Fruit fly (Drosophila melanogaster) whole organism, embryonic: Measurements from ENCODE around the gene CG7342.

Experiments
- Adf1 ChIP-seq: fragments of 200-800 bp; sonication (Bioruptor generic); IDR thresholded peaks from 2 replicates; pipeline ENCODE4 v1.3.6; 2022; ENCODE audit warnings: missing biosample characterization, missing genetic modification characterization
- Aef1 ChIP-seq: fragments of 200-800 bp; sonication (Bioruptor generic); IDR thresholded peaks from 3 replicates; pipeline ENCODE4 v1.3.6; 2022; ENCODE audit warnings: missing biosample characterization, missing genetic modification characterization
- B-H2 ChIP-seq: fragments of 200-800 bp; sonication (Bioruptor generic); optimal IDR thresholded peaks from 2 replicates; lab custom pipeline; 2018; ENCODE audit warnings: missing biosample characterization, mild to moderate bottlenecking, missing genetic modification characterization
- Bdp1 ChIP-seq: fragments of 200-800 bp; sonication (Bioruptor generic); optimal IDR thresholded peaks from 3 replicates; lab custom pipeline; 2016; ENCODE audit warnings: missing biosample characterization, missing genetic modification characterization
- CG10366 ChIP-seq: fragments of 200-800 bp; sonication (Bioruptor generic); IDR thresholded peaks from 2 replicates; pipeline ENCODE4 v1.3.6; 2022; ENCODE audit warnings: missing biosample characterization, missing genetic modification characterization
- CG11093 ChIP-seq: fragments of 200-800 bp; sonication (Bioruptor generic); IDR thresholded peaks from 3 replicates; pipeline ENCODE4 v1.3.6; 2022; ENCODE audit warnings: missing biosample characterization, missing genetic modification characterization
- CG12071 ChIP-seq: fragments of 200-800 bp; sonication (Bioruptor generic); optimal IDR thresholded peaks from 3 replicates; lab custom pipeline; 2018; ENCODE audit warnings: missing biosample characterization, mild to moderate bottlenecking, missing genetic modification characterization
- CG12659 ChIP-seq: fragments of 200-800 bp; sonication (Bioruptor generic); optimal IDR thresholded peaks from 3 replicates; lab custom pipeline; 2017; ENCODE audit warnings: mild to moderate bottlenecking, missing biosample characterization, missing genetic modification reagents, missing genetic modification characterization
- CG1647 ChIP-seq: fragments of 200-800 bp; sonication (Bioruptor generic); optimal IDR thresholded peaks from 3 replicates; lab custom pipeline; 2016; ENCODE audit warnings: missing biosample characterization, missing genetic modification characterization
- CG16779 ChIP-seq: fragments of 200-800 bp; sonication (Bioruptor generic); IDR thresholded peaks from 2 replicates; pipeline ENCODE4 v1.3.6; 2022; ENCODE audit warnings: missing biosample characterization, missing genetic modification characterization
- CG16815 ChIP-seq: fragments of 200-800 bp; sonication (Bioruptor generic); optimal IDR thresholded peaks from 3 replicates; lab custom pipeline; 2017; ENCODE audit warnings: missing biosample characterization, mild to moderate bottlenecking, missing genetic modification characterization
- CG17612 ChIP-seq: fragments of 200-800 bp; sonication (Bioruptor generic); IDR thresholded peaks from 2 replicates; pipeline ENCODE4 v1.3.6; 2022; ENCODE audit warnings: missing biosample characterization, missing genetic modification characterization
- CG17912 ChIP-seq: fragments of 200-800 bp; sonication (Bioruptor generic); optimal IDR thresholded peaks from 2 replicates; lab custom pipeline; 2018; ENCODE audit warnings: missing biosample characterization, mild to moderate bottlenecking, missing genetic modification characterization
- CG18476 ChIP-seq: fragments of 200-800 bp; sonication (Bioruptor generic); optimal IDR thresholded peaks from 2 replicates; lab custom pipeline; 2016; ENCODE audit warnings: missing biosample characterization, mild to moderate bottlenecking, missing genetic modification characterization
- CG34376 ChIP-seq: fragments of 200-800 bp; sonication (Bioruptor generic); optimal IDR thresholded peaks from 2 replicates; lab custom pipeline; 2018; ENCODE audit warnings: missing biosample characterization, mild to moderate bottlenecking, missing genetic modification characterization
- CG4707 ChIP-seq: fragments of 200-800 bp; sonication (Bioruptor generic); optimal IDR thresholded peaks from 2 replicates; lab custom pipeline; 2018; ENCODE audit warnings: missing biosample characterization, mild to moderate bottlenecking, missing genetic modification characterization, moderate library complexity
- CG7271 ChIP-seq: fragments of 200-800 bp; sonication (Bioruptor generic); optimal IDR thresholded peaks from 2 replicates; lab custom pipeline; 2018; ENCODE audit warnings: missing biosample characterization, mild to moderate bottlenecking, missing genetic modification characterization, moderate library complexity
- CG8290 ChIP-seq, 3 experiments: fragments of 200-800 bp; sonication (Bioruptor generic); optimal IDR thresholded peaks; 2 replicates each; lab custom pipeline; 2016 to 2019; ENCODE audit warnings: missing biosample characterization in 3 of 3, missing genetic modification characterization in 3 of 3, mild to moderate bottlenecking in 2 of 3, moderate library complexity in 1 of 3
- CG8359 ChIP-seq: fragments of 200-800 bp; sonication (Bioruptor generic); optimal IDR thresholded peaks from 2 replicates; lab custom pipeline; 2017; ENCODE audit warnings: missing biosample characterization, mild to moderate bottlenecking, missing genetic modification characterization, borderline replicate concordance
- CG9932 ChIP-seq: fragments of 200-800 bp; sonication (Bioruptor generic); IDR thresholded peaks from 2 replicates; pipeline ENCODE4 v1.3.6; 2022; ENCODE audit warnings: missing biosample characterization, missing genetic modification characterization
- CkIIα-i1 ChIP-seq: fragments of 200-800 bp; sonication (Bioruptor generic); IDR thresholded peaks from 2 replicates; pipeline ENCODE4 v1.3.6; 2022; ENCODE audit warnings: missing biosample characterization, missing genetic modification characterization
- Dll ChIP-seq: fragments of 200-800 bp; sonication (Bioruptor generic); IDR thresholded peaks from 4 replicates; pipeline ENCODE4 v1.3.6; 2022; ENCODE audit warnings: missing biosample characterization, missing genetic modification characterization; ENCODE audit not compliant: partially characterized antibody
- Doc3 ChIP-seq: fragments of 200-800 bp; sonication (Bioruptor generic); IDR thresholded peaks from 3 replicates; pipeline ENCODE4 v1.3.6; 2022; ENCODE audit warnings: missing biosample characterization, missing genetic modification characterization; ENCODE audit not compliant: partially characterized antibody
- Ets97D ChIP-seq: fragments of 200-800 bp; sonication (Bioruptor generic); optimal IDR thresholded peaks from 3 replicates; lab custom pipeline; 2016; ENCODE audit warnings: missing biosample characterization, missing genetic modification characterization
- Fer2 ChIP-seq: fragments of 200-800 bp; sonication (Bioruptor generic); optimal IDR thresholded peaks from 2 replicates; lab custom pipeline; 2018; ENCODE audit warnings: missing biosample characterization, mild to moderate bottlenecking, missing genetic modification characterization, moderate library complexity
- GATAe ChIP-seq: fragments of 200-800 bp; sonication (Bioruptor generic); conservative IDR thresholded peaks from 2 replicates; pipeline ENCODE4 v1.3.6; 2022; ENCODE audit warnings: missing biosample characterization, missing genetic modification characterization
- Hmr ChIP-seq: fragments of 200-800 bp; sonication (Bioruptor generic); optimal IDR thresholded peaks from 3 replicates; lab custom pipeline; 2017; ENCODE audit warnings: mild to moderate bottlenecking, missing biosample characterization, missing genetic modification reagents, missing genetic modification characterization
- Jarid2 ChIP-seq: fragments of 200-800 bp; sonication (Bioruptor generic); optimal IDR thresholded peaks from 3 replicates; lab custom pipeline; 2017; ENCODE audit warnings: mild to moderate bottlenecking, missing biosample characterization, missing genetic modification reagents, missing genetic modification characterization
- Lim3 ChIP-seq: fragments of 200-800 bp; sonication (Bioruptor generic); IDR thresholded peaks from 2 replicates; pipeline ENCODE4 v1.3.6; 2022; ENCODE audit warnings: missing biosample characterization, missing genetic modification characterization
- NC2β ChIP-seq: fragments of 200-800 bp; sonication (Bioruptor generic); optimal IDR thresholded peaks from 2 replicates; lab custom pipeline; 2016; ENCODE audit warnings: missing biosample characterization, missing genetic modification characterization
- Nf-YA ChIP-seq: fragments of 200-800 bp; sonication (Bioruptor generic); IDR thresholded peaks from 2 replicates; pipeline ENCODE4 v1.3.6; 2022; ENCODE audit warnings: missing biosample characterization, missing genetic modification characterization
- Nf-YB ChIP-seq: fragments of 200-800 bp; sonication (Bioruptor generic); optimal IDR thresholded peaks from 3 replicates; lab custom pipeline; 2019; ENCODE audit warnings: missing biosample characterization, mild to moderate bottlenecking, missing genetic modification characterization, moderate library complexity
- Ptx1 ChIP-seq: fragments of 200-800 bp; sonication (Bioruptor generic); IDR thresholded peaks from 2 replicates; pipeline ENCODE4 v1.3.6; 2022; ENCODE audit warnings: missing biosample characterization, missing genetic modification characterization
- ato ChIP-seq: fragments of 200-800 bp; sonication (Bioruptor generic); IDR thresholded peaks from 2 replicates; pipeline ENCODE4 v1.3.6; 2022; ENCODE audit warnings: missing biosample characterization, missing genetic modification characterization; ENCODE audit not compliant: partially characterized antibody
- chm ChIP-seq: fragments of 200-800 bp; sonication (Bioruptor generic); IDR thresholded peaks from 2 replicates; pipeline ENCODE4 v1.3.6; 2022; ENCODE audit warnings: missing biosample characterization, missing genetic modification characterization
- danr ChIP-seq: fragments of 200-800 bp; sonication (Bioruptor generic); IDR thresholded peaks from 2 replicates; pipeline ENCODE4 v1.3.6; 2022; ENCODE audit warnings: missing biosample characterization, missing genetic modification characterization
- esg ChIP-seq: fragments of 200-800 bp; sonication (Bioruptor generic); conservative IDR thresholded peaks from 2 replicates; pipeline ENCODE4 v1.3.6; 2022; ENCODE audit warnings: missing biosample characterization, missing genetic modification characterization
- fd64A ChIP-seq: fragments of 200-800 bp; sonication (Bioruptor generic); optimal IDR thresholded peaks from 3 replicates; lab custom pipeline; 2018; ENCODE audit warnings: missing biosample characterization, mild to moderate bottlenecking, missing genetic modification characterization
- gro ChIP-seq: fragments of 200-800 bp; sonication (Bioruptor generic); optimal IDR thresholded peaks from 2 replicates; lab custom pipeline; 2016; ENCODE audit warnings: missing biosample characterization, missing genetic modification characterization
- knrl ChIP-seq: fragments of 200-800 bp; sonication (Bioruptor generic); IDR thresholded peaks from 3 replicates; pipeline ENCODE4 v1.3.6; 2022; ENCODE audit warnings: missing biosample characterization, missing genetic modification characterization; ENCODE audit not compliant: partially characterized antibody
- lov ChIP-seq, 2 experiments: fragments of 200-800 bp in 1 of 2; fragments of >200 bp in 1 of 2; sonication (Bioruptor generic) in 1 of 2; IDR thresholded peaks in 1 of 2; optimal IDR thresholded peaks in 1 of 2; 2 replicates in 1 of 2; 3 replicates in 1 of 2; pipeline versions ENCODE4 v1.3.6 to Lab custom; 2017 to 2022; ENCODE audit warnings: missing biosample characterization in 1 of 2, missing genetic modification characterization in 1 of 2
- otp ChIP-seq: fragments of 200-800 bp; sonication (Bioruptor generic); IDR thresholded peaks from 3 replicates; pipeline ENCODE4, ENCODE4 v1.3.6; 2022; ENCODE audit warnings: missing biosample characterization, missing genetic modification characterization
- ranshi ChIP-seq: fragments of 200-800 bp; sonication (Bioruptor generic); IDR thresholded peaks from 2 replicates; pipeline ENCODE4 v1.3.6; 2022; ENCODE audit warnings: missing biosample characterization, missing genetic modification characterization
- sens ChIP-seq: fragments of 200-800 bp; sonication (Bioruptor generic); peaks from one replicate; lab custom pipeline; 2016; ENCODE audit warnings: missing biosample characterization, missing genetic modification characterization
- sens-2 ChIP-seq: fragments of 200-800 bp; sonication (Bioruptor generic); IDR thresholded peaks from 2 replicates; pipeline ENCODE4 v1.3.6; 2022; ENCODE audit warnings: missing biosample characterization, missing genetic modification characterization
- slp2 ChIP-seq: fragments of 200-800 bp; sonication (Bioruptor generic); optimal IDR thresholded peaks from 2 replicates; lab custom pipeline; 2016; ENCODE audit warnings: missing biosample characterization, missing genetic modification characterization
- sob ChIP-seq: fragments of 200-800 bp; sonication (Bioruptor generic); IDR thresholded peaks from 2 replicates; pipeline ENCODE4 v1.3.6; 2022; ENCODE audit warnings: missing biosample characterization, missing genetic modification characterization
- tll ChIP-seq, 2 experiments: fragments of 200-800 bp in 1 of 2; fragments of >200 bp in 1 of 2; sonication (Bioruptor generic) in 1 of 2; optimal IDR thresholded peaks; 2 replicates each; lab custom pipeline; 2017 to 2019; ENCODE audit warnings: missing biosample characterization in 2 of 2, missing genetic modification characterization in 2 of 2, mild to moderate bottlenecking in 1 of 2, moderate library complexity in 1 of 2
- tna ChIP-seq: fragments of 200-800 bp; sonication (Bioruptor generic); IDR thresholded peaks from 2 replicates; pipeline ENCODE4 v1.3.6; 2022; ENCODE audit warnings: missing biosample characterization, missing genetic modification characterization; ENCODE audit not compliant: partially characterized antibody
- tup ChIP-seq: fragments of 200-800 bp; sonication (Bioruptor generic); optimal IDR thresholded peaks from 2 replicates; lab custom pipeline; 2016; ENCODE audit warnings: missing biosample characterization, mild to moderate bottlenecking, missing genetic modification characterization, moderate library complexity

CG7342 gene

DNA sequence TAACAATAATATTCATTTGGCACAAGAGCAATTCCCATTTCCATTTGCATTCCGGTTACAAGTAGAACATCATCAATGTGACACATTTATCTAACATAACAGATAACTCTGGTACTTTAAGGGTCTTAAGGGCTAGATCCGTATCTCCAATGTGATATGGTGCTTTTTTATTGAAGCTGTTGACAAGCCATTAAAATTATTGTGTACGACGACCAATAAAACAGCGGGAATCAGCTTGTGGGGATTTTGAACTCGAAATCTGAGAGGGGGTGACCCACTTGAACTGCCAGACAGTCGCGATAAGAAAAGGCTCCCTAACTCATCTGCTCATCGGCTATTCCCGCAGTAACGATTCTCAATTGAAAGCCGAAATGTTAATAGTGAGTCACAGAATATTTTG, 32.0 kb upstream of the CG7342 start (continued):
- no peak for TF ChIP-seq Lim3 (GFP tag; lab: Robert Waterston, UW)
- TF ChIP-seq Nf-YA (GFP tag; lab: Robert Waterston, UW) = no peak
- peak; percentile 56 for TF ChIP-seq CG12071
- TF ChIP-seq ato (GFP tag; lab: Robert Waterston, UW) = no peak
- peak; percentile 32 for TF ChIP-seq CG34376
- no peak for TF ChIP-seq Adf1
- no peak for TF ChIP-seq CG7271 (tag; lab: Kevin White, UChicago)
- no peak for TF ChIP-seq fd64A (GFP tag; lab: Kevin White, UChicago)
- TF ChIP-seq Hmr (GFP tag; lab: Kevin White, UChicago) = peak; percentile 5
- no peak for TF ChIP-seq CG1647
- no peak for TF ChIP-seq esg (GFP tag; lab: Robert Waterston, UW)
- no peak for TF ChIP-seq CG18476 (GFP tag; lab: Kevin White, UChicago)
- TF ChIP-seq CG10366 (GFP tag; lab: Robert Waterston, UW) = no peak
- no peak for TF ChIP-seq CG11093 (GFP tag; lab: Robert Waterston, UW)
- 0 out of 2 replicates have a peak, but pooled peaks have one; percentile 7 for TF ChIP-seq sob (GFP tag; lab: Robert Waterston, UW)
- no peak for TF ChIP-seq CG16779 (GFP tag; lab: Robert Waterston, UW)
- TF ChIP-seq tup (GFP tag; lab: Kevin White, UChicago) = no peak
- no peak for TF ChIP-seq CG12659
- TF ChIP-seq CG17612 (GFP tag; lab: Robert Waterston, UW) = no peak
- TF ChIP-seq chm (GFP tag; lab: Robert Waterston, UW) = no peak
- TF ChIP-seq tll (GFP tag; optimal IDR thresholded peaks at IDR 0.05; lab: Kevin White, UChicago) = no peak
- TF ChIP-seq Aef1 (GFP tag; lab: Robert Waterston, UW) = no peak
- no peak for TF ChIP-seq CG8290 (GFP tag; optimal IDR thresholded peaks at IDR 0.05; lab: Kevin White, UChicago)
- peak in 1 of 2 experiments; percentile 30 for TF ChIP-seq CG8290 (tag; optimal IDR thresholded peaks at IDR 0.05; lab: Kevin White, UChicago)
- no peak for TF ChIP-seq Fer2
- no peak for TF ChIP-seq Doc3 (GFP tag; lab: Robert Waterston, UW)
- no peak for TF ChIP-seq Jarid2 (GFP tag; lab: Kevin White, UChicago)
- TF ChIP-seq slp2 (GFP tag; lab: Kevin White, UChicago) = no peak
- TF ChIP-seq lov (optimal IDR thresholded peaks at IDR 0.05; lab: Kevin White, UChicago) = no peak
- TF ChIP-seq lov (GFP tag; IDR thresholded peaks at IDR 0.05; lab: Robert Waterston, UW) = no peak
- TF ChIP-seq knrl (GFP tag; lab: Robert Waterston, UW) = no peak
- TF ChIP-seq CG17912 (GFP tag; lab: Kevin White, UChicago) = peak; percentile 44
- no peak for TF ChIP-seq Ets97D (GFP tag; lab: Kevin White, UChicago)
- TF ChIP-seq CG8359 (GFP tag; lab: Kevin White, UChicago) = no peak
- no peak for TF ChIP-seq ranshi (GFP tag; lab: Robert Waterston, UW)
- TF ChIP-seq Ptx1 (GFP tag; lab: Robert Waterston, UW) = no peak
- no peak for TF ChIP-seq Bdp1
- peak; percentile 18 for TF ChIP-seq B-H2 (GFP tag; lab: Kevin White, UChicago)
- TF ChIP-seq danr = no peak
- no peak for TF ChIP-seq Dll (GFP tag; lab: Robert Waterston, UW)
- TF ChIP-seq tna (GFP tag; lab: Robert Waterston, UW) = no peak
- no peak for TF ChIP-seq CG9932 (GFP tag; lab: Robert Waterston, UW)
- TF ChIP-seq CkIIα-i1 (GFP tag; lab: Robert Waterston, UW) = no peak
- no peak for TF ChIP-seq sens-2 (GFP tag; lab: Robert Waterston, UW)
- no peak for TF ChIP-seq CG16815 (GFP tag; lab: Kevin White, UChicago)
- no peak for TF ChIP-seq NC2β (GFP tag; lab: Kevin White, UChicago)
- no peak for TF ChIP-seq gro (GFP tag; lab: Kevin White, UChicago)
- TF ChIP-seq CG4707 (GFP tag; lab: Kevin White, UChicago) = no peak
- TF ChIP-seq sens (GFP tag; lab: Kevin White, UChicago) = no peak
- TF ChIP-seq GATAe (GFP tag; lab: Robert Waterston, UW) = no peak
- TF ChIP-seq otp (GFP tag; lab: Robert Waterston, UW) = no peak
- TF ChIP-seq Nf-YB (GFP tag; lab: Kevin White, UChicago) = peak; percentile 6
